Fruit fly (Drosophila melanogaster) whole organism, embryonic: Measurements from ENCODE around the gene ATPsynB.

Source experiments
- CG18011 ChIP-seq: fragments of 200-800 bp; sonication (Bioruptor generic); optimal IDR thresholded peaks from 2 replicates; lab custom pipeline; 2017; ENCODE audit warnings: missing biosample characterization, missing genetic modification characterization, mild to moderate bottlenecking, moderate library complexity, missing genotype
- NC2α ChIP-seq: fragments of 200-800 bp; sonication (Bioruptor generic); optimal IDR thresholded peaks from 2 replicates; lab custom pipeline; 2016; ENCODE audit warnings: missing biosample characterization, missing genetic modification characterization
- gfzf ChIP-seq: fragments of 200-800 bp; sonication (Bioruptor generic); optimal IDR thresholded peaks from 2 replicates; lab custom pipeline; 2016; ENCODE audit warnings: missing biosample characterization, mild to moderate bottlenecking, missing genetic modification characterization, moderate library complexity
- peb ChIP-seq: fragments of 200-800 bp; sonication (Bioruptor generic); IDR thresholded peaks from 2 replicates; pipeline ENCODE4 v1.3.6; 2022; ENCODE audit warnings: missing biosample characterization, missing genetic modification characterization
- pnt ChIP-seq: fragments of 200-800 bp; sonication (Bioruptor generic); optimal IDR thresholded peaks from 3 replicates; lab custom pipeline; 2016; ENCODE audit warnings: missing biosample characterization, missing genetic modification characterization

DNA sequence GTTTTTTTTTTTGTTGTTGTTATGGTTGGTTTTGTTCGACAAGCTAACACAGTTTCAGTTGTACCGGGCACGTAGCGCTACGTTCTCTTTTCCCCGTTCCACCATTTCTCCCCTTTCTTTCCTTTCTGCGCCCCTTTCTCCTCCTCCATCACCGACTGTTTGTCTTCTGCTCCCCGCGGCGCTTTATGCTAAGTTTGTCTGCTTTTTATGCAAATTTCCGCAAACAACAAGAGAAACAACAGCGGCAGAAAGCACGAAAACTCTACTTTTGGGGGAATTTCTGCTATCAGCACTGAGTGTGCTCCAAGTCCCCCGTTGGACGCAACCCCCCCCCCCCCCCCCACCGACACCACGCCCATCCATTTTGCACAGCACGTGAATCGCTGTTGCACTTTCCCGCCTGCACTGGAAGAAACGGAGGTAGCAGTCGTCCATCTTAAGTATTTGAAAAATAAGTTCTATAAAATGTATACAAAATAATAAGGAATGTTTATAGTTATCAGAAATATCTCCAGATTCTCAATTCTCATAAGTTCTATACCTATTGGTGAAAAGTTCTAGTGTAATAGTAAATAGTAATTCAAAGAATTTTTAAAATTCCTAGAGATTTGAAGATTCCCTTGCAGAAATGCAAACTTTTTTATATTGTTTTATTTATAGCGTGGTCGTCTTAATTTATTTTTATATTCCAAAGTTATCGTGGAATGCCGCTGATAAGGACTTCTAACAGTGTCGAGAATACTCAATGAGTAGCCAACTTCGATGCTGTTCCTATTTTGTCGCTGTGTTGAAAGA, 35.3 kb downstream of the ATPsynB start:
- TF ChIP-seq pnt (GFP tag; lab: Kevin White, UChicago) (no peak), CG18011 (GFP tag; lab: Kevin White, UChicago) (no peak), peb (no peak), NC2α (no peak), gfzf (no peak)
